Fruit fly (Drosophila melanogaster) whole organism, embryonic: ENCODE data around the gene CG34253.
A peak's percentile ranks its signal among the peaks of the same experiment; 100 is the strongest.

Experiments
- Ada2b ChIP-seq: fragments of 200-800 bp; sonication (Bioruptor generic); IDR thresholded peaks from 2 replicates; pipeline ENCODE4 v1.3.6; 2022; ENCODE audit warnings: missing biosample characterization, missing genetic modification characterization
- BEAF-32 ChIP-seq: fragments of 200-800 bp; sonication (Bioruptor generic); optimal IDR thresholded peaks from 3 replicates; lab custom pipeline; 2017; ENCODE audit warnings: missing biosample characterization, missing genetic modification characterization, mild to moderate bottlenecking, moderate library complexity, missing genetic modification reagents
- CG10147 ChIP-seq: fragments of 200-800 bp; sonication (Bioruptor generic); optimal IDR thresholded peaks from 2 replicates; lab custom pipeline; 2019; ENCODE audit warnings: missing biosample characterization, mild to moderate bottlenecking, missing genetic modification characterization, moderate library complexity
- CG12299 ChIP-seq: fragments of 200-800 bp; sonication (Bioruptor generic); optimal IDR thresholded peaks from 2 replicates; lab custom pipeline; 2018; ENCODE audit warnings: missing biosample characterization, mild to moderate bottlenecking, missing genetic modification characterization
- CG13287 ChIP-seq: fragments of 200-800 bp; sonication (Bioruptor generic); IDR thresholded peaks from 2 replicates; pipeline ENCODE4 v1.3.6; 2022; ENCODE audit warnings: missing biosample characterization, missing genetic modification characterization; ENCODE audit not compliant: partially characterized antibody
- CG30431 ChIP-seq: fragments of 200-800 bp; sonication (Bioruptor generic); optimal IDR thresholded peaks from 2 replicates; lab custom pipeline; 2017; ENCODE audit warnings: missing biosample characterization, missing genetic modification characterization
- CG31365 ChIP-seq: fragments of 200-800 bp; sonication (Bioruptor generic); optimal IDR thresholded peaks from 2 replicates; lab custom pipeline; 2018; ENCODE audit warnings: missing biosample characterization, mild to moderate bottlenecking, missing genetic modification characterization
- CG31388 ChIP-seq: fragments of 200-800 bp; sonication (Bioruptor generic); optimal IDR thresholded peaks from 2 replicates; lab custom pipeline; 2016; ENCODE audit warnings: missing biosample characterization, missing genetic modification characterization
- CG3163 ChIP-seq: fragments of 200-800 bp; sonication (Bioruptor generic); optimal IDR thresholded peaks from 3 replicates; lab custom pipeline; 2016; ENCODE audit warnings: missing biosample characterization, missing genetic modification characterization
- CG43689 ChIP-seq: fragments of 200-800 bp; sonication (Bioruptor generic); IDR thresholded peaks from 2 replicates; pipeline ENCODE4 v1.3.6; 2022; ENCODE audit warnings: missing biosample characterization, missing genetic modification characterization
- CG5245 ChIP-seq: fragments of 200-800 bp; sonication (Bioruptor generic); optimal IDR thresholded peaks from 3 replicates; lab custom pipeline; 2016; ENCODE audit warnings: missing biosample characterization, missing genetic modification characterization
- CG6689 ChIP-seq: fragments of 200-800 bp; sonication (Bioruptor generic); IDR thresholded peaks from 2 replicates; pipeline ENCODE4 v1.3.6; 2022; ENCODE audit warnings: missing biosample characterization, missing genetic modification characterization
- CG6854 ChIP-seq: fragments of 200-800 bp; sonication (Bioruptor generic); optimal IDR thresholded peaks from 3 replicates; lab custom pipeline; 2017; ENCODE audit warnings: missing biosample characterization, mild to moderate bottlenecking, missing genetic modification characterization
- CTCF ChIP-seq: fragments of 200-800 bp; sonication (Bioruptor generic); optimal IDR thresholded peaks from 2 replicates; lab custom pipeline; 2017; ENCODE audit warnings: missing biosample characterization, mild to moderate bottlenecking, missing genetic modification characterization, moderate library complexity
- CkIIα-i1 ChIP-seq: fragments of 200-800 bp; sonication (Bioruptor generic); IDR thresholded peaks from 2 replicates; pipeline ENCODE4 v1.3.6; 2022; ENCODE audit warnings: missing biosample characterization, missing genetic modification characterization
- CoRest ChIP-seq: fragments of 200-800 bp; sonication (Bioruptor generic); optimal IDR thresholded peaks from 3 replicates; lab custom pipeline; 2018; ENCODE audit warnings: missing biosample characterization, mild to moderate bottlenecking, missing genetic modification characterization, moderate library complexity
- Dad ChIP-seq: fragments of 200-800 bp; sonication (Bioruptor generic); optimal IDR thresholded peaks from 3 replicates; lab custom pipeline; 2016; ENCODE audit warnings: missing biosample characterization, missing genetic modification characterization
- Dbx ChIP-seq: fragments of 200-800 bp; sonication (Bioruptor generic); IDR thresholded peaks from 3 replicates; pipeline ENCODE4 v1.3.6; 2022; ENCODE audit warnings: missing biosample characterization, missing genetic modification characterization
- Dfd ChIP-seq, 2 experiments: fragments of >200 bp; optimal IDR thresholded peaks; 2 replicates each; lab custom pipeline; 2017; ENCODE audit warnings: missing biosample characterization in 2 of 2, missing genetic modification characterization in 2 of 2
- Dp ChIP-seq: fragments of 200-800 bp; sonication (Bioruptor generic); optimal IDR thresholded peaks from 2 replicates; lab custom pipeline; 2018; ENCODE audit warnings: missing biosample characterization, mild to moderate bottlenecking, missing genetic modification characterization, moderate library complexity
- Ets65A ChIP-seq: fragments of 200-800 bp; sonication (Bioruptor generic); peaks from one replicate; lab custom pipeline; 2016; ENCODE audit warnings: missing biosample characterization, missing genetic modification characterization
- Hmx ChIP-seq: fragments of 200-800 bp; sonication (Bioruptor generic); optimal IDR thresholded peaks from 2 replicates; lab custom pipeline; 2016; ENCODE audit warnings: missing biosample characterization, missing genetic modification characterization
- Hr3 ChIP-seq: fragments of 200-800 bp; sonication (Bioruptor generic); optimal IDR thresholded peaks from 3 replicates; lab custom pipeline; 2016; ENCODE audit warnings: missing biosample characterization, missing genetic modification characterization
- NC2α ChIP-seq: fragments of 200-800 bp; sonication (Bioruptor generic); optimal IDR thresholded peaks from 2 replicates; lab custom pipeline; 2016; ENCODE audit warnings: missing biosample characterization, missing genetic modification characterization
- chif ChIP-seq, 2 experiments: fragments of 200-800 bp; sonication (Bioruptor generic); optimal IDR thresholded peaks; 3 replicates each; lab custom pipeline; 2016; ENCODE audit warnings: missing biosample characterization in 2 of 2, missing genetic modification characterization in 2 of 2
- chinmo ChIP-seq: fragments of 200-800 bp; sonication (Bioruptor generic); IDR thresholded peaks from 4 replicates; pipeline ENCODE4 v1.3.6; 2022; ENCODE audit warnings: missing biosample characterization, missing genetic modification characterization; ENCODE audit not compliant: partially characterized antibody
- crp ChIP-seq, 2 experiments: fragments of 200-800 bp; sonication (Bioruptor generic); optimal IDR thresholded peaks; 2 replicates in 1 of 2; 3 replicates in 1 of 2; lab custom pipeline; 2017; ENCODE audit warnings: missing biosample characterization in 2 of 2, missing genetic modification characterization in 2 of 2, mild to moderate bottlenecking in 1 of 2, moderate library complexity in 1 of 2
- dan ChIP-seq: fragments of 200-800 bp; sonication (Bioruptor generic); IDR thresholded peaks from 2 replicates; pipeline ENCODE4 v1.3.6; 2022; ENCODE audit warnings: missing biosample characterization, missing genetic modification characterization
- dmrt99B ChIP-seq: fragments of 200-800 bp; sonication (Bioruptor generic); optimal IDR thresholded peaks from 2 replicates; lab custom pipeline; 2018; ENCODE audit warnings: missing biosample characterization, mild to moderate bottlenecking, missing genetic modification characterization, moderate library complexity
- dysf ChIP-seq: fragments of 200-800 bp; sonication (Bioruptor generic); IDR thresholded peaks from 3 replicates; pipeline ENCODE4 v1.3.6; 2022; ENCODE audit warnings: missing biosample characterization, missing genetic modification characterization
- en ChIP-seq: fragments of 200-800 bp; sonication (Bioruptor generic); optimal IDR thresholded peaks from 2 replicates; lab custom pipeline; 2016; ENCODE audit warnings: missing biosample characterization, missing genetic modification characterization
- esg ChIP-seq: fragments of 200-800 bp; sonication (Bioruptor generic); conservative IDR thresholded peaks from 2 replicates; pipeline ENCODE4 v1.3.6; 2022; ENCODE audit warnings: missing biosample characterization, missing genetic modification characterization
- ftz-f1 ChIP-seq: fragments of 200-800 bp; sonication (Bioruptor generic); optimal IDR thresholded peaks from 2 replicates; lab custom pipeline; 2016; ENCODE audit warnings: missing biosample characterization, missing genetic modification characterization
- gem ChIP-seq: fragments of 200-800 bp; sonication (Bioruptor generic); optimal IDR thresholded peaks from 2 replicates; lab custom pipeline; 2019; ENCODE audit warnings: missing biosample characterization, mild to moderate bottlenecking, missing genetic modification characterization, moderate library complexity
- grau ChIP-seq: fragments of 200-800 bp; optimal IDR thresholded peaks from 3 replicates; lab custom pipeline; 2019; ENCODE audit warnings: missing biosample characterization, mild to moderate bottlenecking, missing genetic modification characterization, moderate library complexity
- gt ChIP-seq: fragments of 200-800 bp; sonication (Bioruptor generic); IDR thresholded peaks from 2 replicates; pipeline ENCODE4 v1.3.6; 2022; ENCODE audit warnings: missing biosample characterization, missing genetic modification characterization
- hbn ChIP-seq: fragments of 200-800 bp; sonication (Bioruptor generic); IDR thresholded peaks from 2 replicates; pipeline ENCODE4 v1.3.6; 2022; ENCODE audit warnings: missing biosample characterization, missing genetic modification characterization; ENCODE audit not compliant: partially characterized antibody
- nom ChIP-seq: fragments of 200-800 bp; sonication (Bioruptor generic); optimal IDR thresholded peaks from 2 replicates; lab custom pipeline; 2017; ENCODE audit warnings: missing biosample characterization, missing genetic modification characterization, mild to moderate bottlenecking, moderate library complexity, missing genetic modification reagents
- odd ChIP-seq: fragments of 200-800 bp; sonication (Bioruptor generic); optimal IDR thresholded peaks from 2 replicates; lab custom pipeline; 2017; ENCODE audit warnings: missing biosample characterization, mild to moderate bottlenecking, missing genetic modification characterization
- onecut ChIP-seq: fragments of 200-800 bp; sonication (Bioruptor generic); IDR thresholded peaks from 2 replicates; pipeline ENCODE4 v1.3.6; 2022; ENCODE audit warnings: missing biosample characterization, missing genetic modification characterization
- otp ChIP-seq: fragments of 200-800 bp; sonication (Bioruptor generic); IDR thresholded peaks from 3 replicates; pipeline ENCODE4, ENCODE4 v1.3.6; 2022; ENCODE audit warnings: missing biosample characterization, missing genetic modification characterization
- phol ChIP-seq: fragments of 200-800 bp; sonication (Bioruptor generic); optimal IDR thresholded peaks from 3 replicates; lab custom pipeline; 2018; ENCODE audit warnings: missing biosample characterization, mild to moderate bottlenecking, missing genetic modification characterization, moderate library complexity
- psq ChIP-seq: fragments of 200-800 bp; sonication (Bioruptor generic); optimal IDR thresholded peaks from 2 replicates; lab custom pipeline; 2017; ENCODE audit warnings: missing biosample characterization, missing genetic modification characterization
- pum ChIP-seq: fragments of 200-800 bp; sonication (Bioruptor generic); optimal IDR thresholded peaks from 2 replicates; lab custom pipeline; 2016; ENCODE audit warnings: missing biosample characterization, missing genetic modification characterization
- sima ChIP-seq: fragments of 200-800 bp; sonication (Bioruptor generic); optimal IDR thresholded peaks from 2 replicates; lab custom pipeline; 2016; ENCODE audit warnings: missing biosample characterization, missing genetic modification characterization
- slbo ChIP-seq: fragments of 200-800 bp; sonication (Bioruptor generic); IDR thresholded peaks from 2 replicates; pipeline ENCODE4 v1.3.6; 2022; ENCODE audit warnings: missing biosample characterization, missing genetic modification characterization
- slp2 ChIP-seq: fragments of 200-800 bp; sonication (Bioruptor generic); optimal IDR thresholded peaks from 2 replicates; lab custom pipeline; 2016; ENCODE audit warnings: missing biosample characterization, missing genetic modification characterization
- stwl ChIP-seq: fragments of 200-800 bp; sonication (Bioruptor generic); optimal IDR thresholded peaks from 3 replicates; lab custom pipeline; 2018; ENCODE audit warnings: missing biosample characterization, mild to moderate bottlenecking, missing genetic modification characterization, moderate library complexity
- tin ChIP-seq: fragments of 200-800 bp; sonication (Bioruptor generic); optimal IDR thresholded peaks from 3 replicates; lab custom pipeline; 2016; ENCODE audit warnings: missing biosample characterization, missing genetic modification characterization
- vnd ChIP-seq: fragments of 200-800 bp; sonication (Bioruptor generic); IDR thresholded peaks from 3 replicates; pipeline ENCODE4 v1.3.6; 2022; ENCODE audit warnings: missing biosample characterization, missing genetic modification characterization; ENCODE audit not compliant: partially characterized antibody

The CG34253 gene

DNA sequence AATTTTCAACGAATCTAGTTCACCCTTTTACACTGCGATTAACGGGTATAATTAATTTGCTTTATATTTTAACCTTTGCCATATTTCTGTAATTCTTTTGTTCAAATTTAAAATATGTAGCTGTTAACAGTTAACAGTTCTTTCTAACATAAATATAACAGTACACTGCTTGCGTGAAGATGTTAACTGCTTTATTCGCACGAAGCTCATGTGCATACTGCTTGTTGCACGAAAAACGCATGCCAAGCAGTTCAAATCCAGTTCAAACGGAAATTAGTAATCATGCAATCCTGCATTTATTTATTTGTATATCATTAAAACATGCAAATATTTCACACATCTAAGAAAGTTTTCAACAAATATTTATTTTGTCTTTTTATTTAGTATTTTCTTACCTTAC, 907 bp upstream of the CG34253 start (continued):
- TF ChIP-seq chinmo (peak; percentile 97), CG13287 (GFP tag; lab: Robert Waterston, UW) (peak; percentile 49; the same call in 1 of the 2 replicates), CG43689 (GFP tag; lab: Robert Waterston, UW) (no peak), sima (GFP tag; lab: Kevin White, UChicago) (no peak), CG5245 (GFP tag; lab: Kevin White, UChicago) (no peak), ftz-f1 (no peak)

DNA sequence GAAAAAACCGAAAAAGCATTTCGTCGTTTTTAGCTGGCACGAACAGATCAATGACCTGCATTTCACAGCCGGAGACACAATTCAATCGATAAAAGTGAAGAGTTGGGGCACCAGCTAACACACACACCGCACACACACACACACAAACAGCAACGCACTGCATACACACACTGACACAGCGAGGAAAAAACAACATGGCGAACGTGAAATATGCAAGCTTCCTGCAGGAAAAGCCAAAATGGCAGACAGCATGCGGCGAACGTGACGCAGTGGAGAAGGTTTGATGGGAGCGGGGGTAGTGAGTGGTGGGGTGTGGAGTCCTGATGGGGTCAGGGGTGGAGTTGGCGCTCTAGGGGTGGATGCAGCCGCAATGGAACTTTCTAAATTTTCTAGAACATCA, 3.1 kb downstream of the CG34253 start:
- TF ChIP-seq stwl (tag; lab: Kevin White, UChicago), result no peak
- peak; percentile 81 for TF ChIP-seq onecut (GFP tag; lab: Robert Waterston, UW)
- no peak for TF ChIP-seq crp (GFP tag; optimal IDR thresholded peaks at IDR 0.05; lab: Kevin White, UChicago)
- no peak for TF ChIP-seq vnd (GFP tag; lab: Robert Waterston, UW)
- TF ChIP-seq dmrt99B (tag; lab: Kevin White, UChicago), result no peak
- no peak for TF ChIP-seq CG3163 (GFP tag; lab: Kevin White, UChicago)
- peak; percentile 11 for TF ChIP-seq phol (tag; lab: Kevin White, UChicago)
- no peak for TF ChIP-seq dysf
- TF ChIP-seq Dfd (GFP tag; optimal IDR thresholded peaks at IDR 0.05; lab: Kevin White, UChicago), result peak in 1 of 2 experiments; percentile 64

DNA sequence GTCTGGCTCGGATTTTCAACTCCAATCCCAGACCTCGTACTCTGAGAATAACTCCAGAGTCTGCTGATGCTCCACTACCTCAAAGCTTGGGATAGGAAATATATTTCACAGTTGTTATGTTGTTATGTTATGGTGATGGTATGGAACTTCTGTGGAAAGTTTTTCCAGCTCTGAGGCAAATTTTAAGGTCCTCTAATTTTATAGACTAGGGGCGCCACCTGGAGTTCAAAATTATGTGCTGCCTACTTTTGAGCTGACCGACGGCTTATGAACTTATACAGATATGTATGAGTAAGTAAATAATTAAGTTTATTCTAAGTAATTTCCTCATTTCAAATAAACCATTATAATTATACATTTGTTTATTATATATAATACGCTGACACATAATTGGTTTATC, 3.7 kb downstream of the CG34253 start:
- no peak for TF ChIP-seq CG6689 (GFP tag; lab: Robert Waterston, UW)
- no peak for TF ChIP-seq tin (GFP tag; lab: Kevin White, UChicago)
- TF ChIP-seq stwl (tag; lab: Kevin White, UChicago), result peak; percentile 15
- no peak for TF ChIP-seq psq
- no peak for TF ChIP-seq Hmx (GFP tag; lab: Kevin White, UChicago)
- TF ChIP-seq CG31365 (tag; lab: Kevin White, UChicago), result no peak
- no peak for TF ChIP-seq Ada2b (GFP tag; lab: Robert Waterston, UW)
- no peak for TF ChIP-seq CG31388 (GFP tag; lab: Kevin White, UChicago)
- TF ChIP-seq slbo, result no peak
- no peak for TF ChIP-seq odd (GFP tag; lab: Kevin White, UChicago)
- no peak for TF ChIP-seq CG10147 (GFP tag; lab: Kevin White, UChicago)
- TF ChIP-seq CoRest (tag; lab: Kevin White, UChicago), result no peak
- no peak for TF ChIP-seq CG30431 (GFP tag; lab: Kevin White, UChicago)
- TF ChIP-seq dan (GFP tag; lab: Robert Waterston, UW), result no peak
- no peak for TF ChIP-seq hbn (GFP tag; lab: Robert Waterston, UW)
- no peak for TF ChIP-seq CG12299
- TF ChIP-seq CTCF, result peak; percentile 90
- no peak for TF ChIP-seq Hr3 (GFP tag; lab: Kevin White, UChicago)

DNA sequence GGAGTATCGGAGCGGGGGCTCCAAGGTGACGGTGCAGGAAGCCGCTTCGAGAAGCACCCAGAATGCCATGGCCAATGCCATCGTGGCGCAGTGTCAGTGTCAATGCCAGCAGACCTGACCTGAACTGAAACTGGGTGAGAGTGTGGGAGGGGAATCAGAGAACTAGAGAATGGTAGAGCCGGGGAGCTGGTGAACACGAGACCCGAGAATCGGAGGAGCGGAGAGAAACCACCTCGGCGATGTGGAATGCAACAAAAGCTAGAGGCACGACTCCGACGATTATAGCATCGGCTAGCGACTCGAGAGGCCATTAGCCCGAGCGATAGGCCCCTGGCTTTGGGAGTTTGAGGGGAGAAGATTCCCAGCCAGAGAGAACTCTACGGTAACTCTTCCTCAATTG, 5.2 kb downstream of the CG34253 start:
- TF ChIP-seq en (GFP tag; lab: Kevin White, UChicago), result no peak
- no peak for TF ChIP-seq CkIIα-i1 (GFP tag; lab: Robert Waterston, UW)
- TF ChIP-seq esg, result no peak
- TF ChIP-seq nom (GFP tag; lab: Kevin White, UChicago), result peak; percentile 19
- TF ChIP-seq NC2α (GFP tag; lab: Kevin White, UChicago), result no peak
- no peak for TF ChIP-seq pum (GFP tag; lab: Kevin White, UChicago)
- TF ChIP-seq otp, result no peak
- no peak for TF ChIP-seq Dbx (GFP tag; lab: Robert Waterston, UW)
- no peak for TF ChIP-seq gem (tag; lab: Kevin White, UChicago)
- no peak for TF ChIP-seq grau
- TF ChIP-seq gt (GFP tag; lab: Robert Waterston, UW), result no peak
- no peak for TF ChIP-seq CG6854 (GFP tag; lab: Kevin White, UChicago)
- TF ChIP-seq slp2, result no peak
- no peak for TF ChIP-seq BEAF-32 (GFP tag; lab: Kevin White, UChicago)
- no peak for TF ChIP-seq chif (GFP tag; optimal IDR thresholded peaks at IDR 0.05; lab: Kevin White, UChicago)
- peak; percentile 11 for TF ChIP-seq Ets65A (GFP tag; lab: Kevin White, UChicago)
- no peak for TF ChIP-seq Dad (GFP tag; lab: Kevin White, UChicago)
- TF ChIP-seq Dp (GFP tag; lab: Kevin White, UChicago), result no peak
